Worm (Caenorhabditis elegans) whole organism, L2 larva: ENCODE results near the gene let-716.
A peak's percentile ranks its signal among the peaks of the same experiment; 100 is the strongest.

Source experiments
- C34F6.9 ChIP-seq: fragments of 150-350 bp; optimal IDR thresholded peaks from 2 replicates; lab custom pipeline; 2014; ENCODE audit warnings: missing biosample characterization, missing genetic modification characterization
- F13H6.1 ChIP-seq: sonication (generic microtip); optimal IDR thresholded peaks from 2 replicates; lab custom pipeline; 2016; ENCODE audit warnings: missing genetic modification characterization, missing compliant biosample characterization
- Y55F3AM.14 ChIP-seq: fragments of 200-800 bp; sonication (Bioruptor generic); optimal IDR thresholded peaks from 2 replicates; lab custom pipeline; 2018; ENCODE audit warnings: mild to moderate bottlenecking, missing genetic modification characterization, missing compliant biosample characterization
- ZK546.5 ChIP-seq: sonication (generic microtip); optimal IDR thresholded peaks from 2 replicates; lab custom pipeline; 2017; ENCODE audit warnings: missing biosample characterization, missing genetic modification characterization
- aly-2 ChIP-seq: fragments of 150-350 bp; optimal IDR thresholded peaks from 2 replicates; lab custom pipeline; 2014; ENCODE audit warnings: missing biosample characterization, missing genetic modification characterization
- ama-1 ChIP-seq: fragments of 150-350 bp; optimal IDR thresholded peaks from 2 replicates; lab custom pipeline; 2018; ENCODE audit warnings: inconsistent platforms
- blmp-1 ChIP-seq: sonication (generic microtip); optimal IDR thresholded peaks from 2 replicates; lab custom pipeline; 2017; ENCODE audit warnings: missing genetic modification characterization, mild to moderate bottlenecking, missing compliant biosample characterization, antibody characterized with exemption, moderate library complexity; ENCODE audit not compliant: insufficient read depth
- ceh-16 ChIP-seq: fragments of 150-350 bp; optimal IDR thresholded peaks from 2 replicates; lab custom pipeline; 2014; ENCODE audit warnings: missing biosample characterization, missing genetic modification characterization
- ceh-82 ChIP-seq: fragments of 150-350 bp; optimal IDR thresholded peaks from 2 replicates; lab custom pipeline; 2014; ENCODE audit warnings: missing biosample characterization, missing genetic modification characterization
- crh-2 ChIP-seq: sonication (generic microtip); optimal IDR thresholded peaks from 2 replicates; lab custom pipeline; 2017; ENCODE audit warnings: missing biosample characterization, missing genetic modification characterization
- dmd-4 ChIP-seq: sonication (generic microtip); optimal IDR thresholded peaks from 2 replicates; lab custom pipeline; 2017; ENCODE audit warnings: missing biosample characterization, missing genetic modification characterization
- elt-1 ChIP-seq: fragments of 150-350 bp; optimal IDR thresholded peaks from 2 replicates; lab custom pipeline; 2014; ENCODE audit warnings: missing biosample characterization, missing genetic modification characterization
- elt-3 ChIP-seq: sonication (generic microtip); optimal IDR thresholded peaks from 2 replicates; lab custom pipeline; 2017; ENCODE audit warnings: missing biosample characterization, missing genetic modification characterization
- fos-1 ChIP-seq: fragments of 150-350 bp; optimal IDR thresholded peaks from 2 replicates; lab custom pipeline; 2014; ENCODE audit warnings: missing biosample characterization, missing genetic modification characterization
- gmeb-1 ChIP-seq: fragments of 150-350 bp; optimal IDR thresholded peaks from 2 replicates; lab custom pipeline; 2014; ENCODE audit warnings: missing biosample characterization, missing genetic modification characterization
- lin-11 ChIP-seq: fragments of 150-350 bp; sonication (generic microtip); optimal IDR thresholded peaks from 2 replicates; lab custom pipeline; 2014; ENCODE audit warnings: missing biosample characterization, missing genetic modification characterization, inconsistent platforms, mixed read lengths
- lsy-2 ChIP-seq, 2 experiments: fragments of 150-350 bp in 1 of 2; sonication (generic microtip) in 1 of 2; optimal IDR thresholded peaks; 2 replicates each; lab custom pipeline; 2014 to 2017; ENCODE audit warnings: missing biosample characterization in 2 of 2, missing genetic modification characterization in 2 of 2
- mab-5 ChIP-seq: fragments of 150-350 bp; optimal IDR thresholded peaks from 2 replicates; lab custom pipeline; 2014; ENCODE audit warnings: missing biosample characterization, missing genetic modification characterization
- mbf-1 ChIP-seq: sonication (generic microtip); optimal IDR thresholded peaks from 2 replicates; lab custom pipeline; 2017; ENCODE audit warnings: missing biosample characterization, missing genetic modification characterization
- mdl-1 ChIP-seq, 2 experiments: fragments of 150-350 bp in 1 of 2; sonication (generic microtip) in 1 of 2; optimal IDR thresholded peaks; 2 replicates each; lab custom pipeline; 2017; ENCODE audit warnings: missing biosample characterization in 2 of 2, missing genetic modification characterization in 2 of 2
- nhr-10 ChIP-seq: sonication (generic microtip); optimal IDR thresholded peaks from 2 replicates; lab custom pipeline; 2017; ENCODE audit warnings: missing biosample characterization, missing genetic modification characterization
- nhr-11 ChIP-seq: fragments of 150-350 bp; optimal IDR thresholded peaks from 2 replicates; lab custom pipeline; 2014; ENCODE audit warnings: missing biosample characterization, missing genetic modification characterization
- nhr-12 ChIP-seq: fragments of 150-350 bp; optimal IDR thresholded peaks from 2 replicates; lab custom pipeline; 2014; ENCODE audit warnings: missing biosample characterization, missing genetic modification characterization
- nhr-129 ChIP-seq: fragments of 150-350 bp; optimal IDR thresholded peaks from 2 replicates; lab custom pipeline; 2014; ENCODE audit warnings: missing biosample characterization, missing genetic modification characterization
- nhr-21 ChIP-seq: fragments of 150-350 bp; optimal IDR thresholded peaks from 2 replicates; lab custom pipeline; 2014; ENCODE audit warnings: missing biosample characterization, missing genetic modification characterization
- nhr-23 ChIP-seq: fragments of 150-350 bp; optimal IDR thresholded peaks from 2 replicates; lab custom pipeline; 2014; ENCODE audit warnings: missing biosample characterization, missing genetic modification reagents, missing genetic modification characterization
- nhr-237 ChIP-seq: fragments of 150-350 bp; optimal IDR thresholded peaks from 2 replicates; lab custom pipeline; 2014; ENCODE audit warnings: missing biosample characterization, missing genetic modification characterization
- nhr-25 ChIP-seq: fragments of 150-350 bp; sonication (generic microtip); optimal IDR thresholded peaks from 3 replicates; lab custom pipeline; 2014; ENCODE audit warnings: missing biosample characterization, missing genetic modification characterization
- nhr-6 ChIP-seq: fragments of 150-350 bp; optimal IDR thresholded peaks from 2 replicates; lab custom pipeline; 2014; ENCODE audit warnings: missing biosample characterization, missing genetic modification characterization
- nhr-77 ChIP-seq: fragments of 150-350 bp; optimal IDR thresholded peaks from 2 replicates; lab custom pipeline; 2014; ENCODE audit warnings: missing biosample characterization, missing genetic modification characterization
- sem-4 ChIP-seq: fragments of 150-350 bp; optimal IDR thresholded peaks from 2 replicates; lab custom pipeline; 2014; ENCODE audit warnings: missing biosample characterization, missing genetic modification reagents, missing genetic modification characterization
- sma-3 ChIP-seq: sonication (generic microtip); optimal IDR thresholded peaks from 2 replicates; lab custom pipeline; 2016; ENCODE audit warnings: missing genetic modification reagents, missing genetic modification characterization, missing compliant biosample characterization
- sma-9 ChIP-seq, 2 experiments: fragments of 150-350 bp in 1 of 2; sonication (generic microtip) in 1 of 2; optimal IDR thresholded peaks; 2 replicates each; lab custom pipeline; 2014 to 2016; ENCODE audit warnings: missing genetic modification characterization in 2 of 2, mild to moderate bottlenecking in 1 of 2, missing biosample characterization in 1 of 2, missing compliant biosample characterization in 1 of 2, missing genetic modification reagents in 1 of 2, moderate library complexity in 1 of 2
- snpc-4 ChIP-seq: fragments of 150-350 bp; optimal IDR thresholded peaks from 2 replicates; lab custom pipeline; 2014; ENCODE audit warnings: missing biosample characterization, missing genetic modification characterization
- unc-39 ChIP-seq: fragments of 150-350 bp; optimal IDR thresholded peaks from 2 replicates; lab custom pipeline; 2014; ENCODE audit warnings: missing biosample characterization, missing genetic modification characterization
- unc-55 ChIP-seq: fragments of 150-350 bp; sonication (generic microtip); optimal IDR thresholded peaks from 3 replicates; lab custom pipeline; 2014; ENCODE audit warnings: missing biosample characterization, missing genetic modification reagents, missing genetic modification characterization
- zag-1 ChIP-seq: fragments of 150-350 bp; optimal IDR thresholded peaks from 2 replicates; lab custom pipeline; 2014; ENCODE audit warnings: missing biosample characterization, missing genetic modification characterization
- ztf-1 ChIP-seq: fragments of 200-800 bp; sonication (Bioruptor generic); conservative IDR thresholded peaks from 2 replicates; pipeline ENCODE4 v1.3.6; 2022; ENCODE audit warnings: missing genetic modification characterization, missing compliant biosample characterization
- ztf-11 ChIP-seq: sonication (generic microtip); optimal IDR thresholded peaks from 2 replicates; lab custom pipeline; 2017; ENCODE audit warnings: missing biosample characterization, missing genetic modification characterization

The let-716 gene

ce11 chrIII:6367712-6368111 is 15.6 kb upstream of the let-716 start, which contains the start of the genes C56G2.15 and thoc-2:
TSS of gene C56G2.15 (minus strand) at chrIII:6367899.
TSS of gene thoc-2 (plus strand) at chrIII:6368042.
- TF ChIP-seq sma-9 (GFP tag; optimal IDR thresholded peaks at IDR 0.05; lab: Kevin White, UChicago), result no peak
- no peak for TF ChIP-seq sma-9 (tag; optimal IDR thresholded peaks at IDR 0.05; lab: Kevin White, UChicago)
- no peak for TF ChIP-seq zag-1 (tag; lab: Kevin White, UChicago)
- TF ChIP-seq nhr-237 (tag; lab: Kevin White, UChicago), result no peak
- peak; percentile 45 for TF ChIP-seq nhr-129 (tag; lab: Kevin White, UChicago)
- TF ChIP-seq nhr-21 (tag; lab: Kevin White, UChicago), result no peak
- peak in 1 of 2 experiments; percentile 63 for TF ChIP-seq lsy-2 (tag; optimal IDR thresholded peaks at IDR 0.05; lab: Kevin White, UChicago)
- TF ChIP-seq nhr-11 (tag; lab: Kevin White, UChicago), result no peak
- no peak for TF ChIP-seq fos-1 (tag; lab: Kevin White, UChicago)
- no peak for TF ChIP-seq F13H6.1
- TF ChIP-seq nhr-12 (tag; lab: Kevin White, UChicago), result no peak
- TF ChIP-seq nhr-6 (tag; lab: Kevin White, UChicago), result no peak
- TF ChIP-seq unc-39, result no peak
- no peak for TF ChIP-seq nhr-23
- no peak for TF ChIP-seq aly-2
- peak; percentile 4 for TF ChIP-seq nhr-25 (tag; lab: Kevin White, UChicago)
- no peak for TF ChIP-seq mab-5
- TF ChIP-seq ama-1 (lab: Kevin White, UChicago), result no peak
- TF ChIP-seq nhr-10 (tag; lab: Kevin White, UChicago), result no peak
- TF ChIP-seq unc-55 (GFP tag; lab: Kevin White, UChicago), result peak; percentile 24
- TF ChIP-seq C34F6.9 (tag; lab: Kevin White, UChicago), result no peak
- TF ChIP-seq ztf-11 (tag; lab: Kevin White, UChicago), result no peak
- TF ChIP-seq Y55F3AM.14, result no peak
- no peak for TF ChIP-seq mbf-1
- TF ChIP-seq snpc-4 (tag; lab: Kevin White, UChicago), result no peak
- no peak for TF ChIP-seq ztf-1
- no peak for TF ChIP-seq ZK546.5 (tag; lab: Kevin White, UChicago)
- no peak for TF ChIP-seq dmd-4 (tag; lab: Kevin White, UChicago)
- no peak for TF ChIP-seq ceh-16 (tag; lab: Kevin White, UChicago)
- TF ChIP-seq sem-4 (tag; lab: Kevin White, UChicago), result no peak
- no peak for TF ChIP-seq elt-1 (tag; lab: Kevin White, UChicago)
- TF ChIP-seq gmeb-1, result no peak
- no peak for TF ChIP-seq nhr-77

ce11 chrIII:6368524-6368923 is 14.8 kb upstream of the let-716 start:
- TF ChIP-seq unc-55 (GFP tag; lab: Kevin White, UChicago) (no peak), nhr-11 (tag; lab: Kevin White, UChicago) (no peak), ceh-82 (tag; lab: Kevin White, UChicago) (no peak), mbf-1 (no peak)
- TF ChIP-seq, all 48 proteins: peak for 0

ce11 chrIII:6373850-6374474 is 9.4 kb upstream of the let-716 start:
- no peak for TF ChIP-seq blmp-1 (tag; lab: Kevin White, UChicago)
- TF ChIP-seq aly-2, result no peak
- no peak for TF ChIP-seq nhr-10 (tag; lab: Kevin White, UChicago)
- no peak for TF ChIP-seq nhr-129 (tag; lab: Kevin White, UChicago)
- no peak for TF ChIP-seq dmd-4 (tag; lab: Kevin White, UChicago)
- no peak for TF ChIP-seq unc-39
- TF ChIP-seq mab-5, result no peak
- TF ChIP-seq ztf-1, result no peak
- no peak for TF ChIP-seq lin-11
- no peak for TF ChIP-seq elt-3 (tag; lab: Kevin White, UChicago)
- TF ChIP-seq crh-2 (tag; lab: Kevin White, UChicago), result no peak
- TF ChIP-seq nhr-25 (tag; lab: Kevin White, UChicago), result no peak
- TF ChIP-seq sma-3 (GFP tag; lab: Kevin White, UChicago), result no peak
- TF ChIP-seq mdl-1 (tag; optimal IDR thresholded peaks at IDR 0.05; lab: Kevin White, UChicago), result no peak
